Fruit fly (Drosophila melanogaster) whole organism, wandering third instar larva: ENCODE measurements around the gene Gr77a.

Experiments
- Abd-B ChIP-seq: fragments of >200 bp; optimal IDR thresholded peaks from 2 replicates; lab custom pipeline; 2017; ENCODE audit warnings: missing biosample characterization, missing genetic modification characterization
- CG32264 ChIP-seq: fragments of 200-800 bp; sonication (Bioruptor generic); optimal IDR thresholded peaks from 2 replicates; lab custom pipeline; 2016; ENCODE audit warnings: missing biosample characterization, missing genetic modification characterization
- CG9705 ChIP-seq: fragments of 200-800 bp; sonication (Bioruptor generic); optimal IDR thresholded peaks from 2 replicates; lab custom pipeline; 2018; ENCODE audit warnings: missing biosample characterization, mild to moderate bottlenecking, missing genetic modification characterization
- CrebA ChIP-seq: fragments of 200-800 bp; sonication (Bioruptor generic); optimal IDR thresholded peaks from 2 replicates; lab custom pipeline; 2016; ENCODE audit warnings: missing biosample characterization, mild to moderate bottlenecking, missing genetic modification characterization, borderline replicate concordance
- Dfd ChIP-seq: fragments of >200 bp; optimal IDR thresholded peaks from 2 replicates; lab custom pipeline; 2017; ENCODE audit warnings: missing biosample characterization, missing genetic modification characterization
- Dif ChIP-seq: fragments of 200-275, 200-300 bp; sonication (Bioruptor generic); optimal IDR thresholded peaks from 2 replicates; lab custom pipeline; 2018; ENCODE audit warnings: missing biosample characterization, missing genetic modification characterization; ENCODE audit not compliant: partially characterized antibody
- GATAd ChIP-seq: sonication (Bioruptor generic); optimal IDR thresholded peaks from 2 replicates; lab custom pipeline; 2016; ENCODE audit warnings: missing biosample characterization, missing genetic modification characterization
- HLH106 ChIP-seq: fragments of 200-800 bp; optimal IDR thresholded peaks from 3 replicates; lab custom pipeline; 2019; ENCODE audit warnings: missing biosample characterization, mild to moderate bottlenecking, missing genetic modification characterization, moderate library complexity
- Hnf4 ChIP-seq: fragments of 200-800 bp; sonication (Bioruptor generic); optimal IDR thresholded peaks from 2 replicates; lab custom pipeline; 2016; ENCODE audit warnings: missing biosample characterization, mild to moderate bottlenecking, missing genetic modification characterization
- Hr78 ChIP-seq: fragments of >200 bp; optimal IDR thresholded peaks from 2 replicates; lab custom pipeline; 2017; ENCODE audit warnings: missing biosample characterization, missing genetic modification characterization
- Hr83 ChIP-seq: fragments of 200-300 bp; sonication (Bioruptor generic); optimal IDR thresholded peaks from 2 replicates; lab custom pipeline; 2016; ENCODE audit warnings: missing biosample characterization, mild to moderate bottlenecking, missing genetic modification characterization, moderate library complexity; ENCODE audit not compliant: poor library complexity, severe bottlenecking
- Jra ChIP-seq: sonication (Bioruptor generic); optimal IDR thresholded peaks from 2 replicates; lab custom pipeline; 2016; ENCODE audit warnings: missing biosample characterization, missing genetic modification characterization
- Mio ChIP-seq: sonication (Bioruptor generic); optimal IDR thresholded peaks from 2 replicates; lab custom pipeline; 2016; ENCODE audit warnings: missing biosample characterization, missing genetic modification characterization
- Myc ChIP-seq: fragments of >200 bp; optimal IDR thresholded peaks from 2 replicates; lab custom pipeline; 2017
- N ChIP-seq: fragments of >200 bp; optimal IDR thresholded peaks from 2 replicates; lab custom pipeline; 2018; ENCODE audit warnings: missing biosample characterization, missing external identifiers, missing genetic modification characterization
- OdsH ChIP-seq: fragments of 200-800 bp; sonication (Bioruptor generic); optimal IDR thresholded peaks from 2 replicates; lab custom pipeline; 2016; ENCODE audit warnings: missing biosample characterization, mild to moderate bottlenecking, missing genetic modification characterization
- Rel ChIP-seq, 2 experiments: fragments of 200-800 bp; sonication (Bioruptor generic) in 1 of 2; optimal IDR thresholded peaks; 2 replicates in 1 of 2; 3 replicates in 1 of 2; lab custom pipeline; 2016 to 2019; ENCODE audit warnings: mild to moderate bottlenecking in 2 of 2, missing biosample characterization in 2 of 2, missing genetic modification characterization in 2 of 2, moderate library complexity in 1 of 2
- Sp1 ChIP-seq: fragments of 200-800 bp; sonication (Bioruptor generic); optimal IDR thresholded peaks from 3 replicates; lab custom pipeline; 2019; ENCODE audit warnings: missing biosample characterization, mild to moderate bottlenecking, missing genetic modification characterization, moderate library complexity
- Vsx2 ChIP-seq: fragments of 200-300, 225-300 bp; sonication (Bioruptor generic); optimal IDR thresholded peaks from 2 replicates; lab custom pipeline; 2018; ENCODE audit warnings: missing biosample characterization, missing genetic modification characterization; ENCODE audit not compliant: partially characterized antibody
- br ChIP-seq: fragments of 200-800 bp; sonication (Bioruptor generic); optimal IDR thresholded peaks from 2 replicates; lab custom pipeline; 2016; ENCODE audit warnings: missing biosample characterization, missing genetic modification characterization
- brk ChIP-seq: fragments of 200-800 bp; sonication (Bioruptor generic); optimal IDR thresholded peaks from 2 replicates; lab custom pipeline; 2016; ENCODE audit warnings: missing biosample characterization, mild to moderate bottlenecking, missing genetic modification characterization
- dmrt93B ChIP-seq: fragments of 200-800 bp; sonication (Bioruptor generic); optimal IDR thresholded peaks from 2 replicates; lab custom pipeline; 2018; ENCODE audit warnings: missing biosample characterization, mild to moderate bottlenecking, missing genetic modification characterization
- dsf ChIP-seq: sonication (Bioruptor generic); optimal IDR thresholded peaks from 2 replicates; lab custom pipeline; 2016; ENCODE audit warnings: missing biosample characterization, missing genetic modification characterization, borderline replicate concordance
- ey ChIP-seq: fragments of 200-800 bp; sonication (Bioruptor generic); optimal IDR thresholded peaks from 2 replicates; lab custom pipeline; 2016; ENCODE audit warnings: missing biosample characterization, missing genetic modification characterization
- foxo ChIP-seq, 2 experiments: fragments of 200-800 bp; sonication (Bioruptor generic); optimal IDR thresholded peaks; 2 replicates in 1 of 2; 3 replicates in 1 of 2; lab custom pipeline; 2016 to 2017; ENCODE audit warnings: missing biosample characterization in 2 of 2, missing genetic modification characterization in 2 of 2
- fru ChIP-seq: fragments of 200-800 bp; sonication (Bioruptor generic); optimal IDR thresholded peaks from 3 replicates; lab custom pipeline; 2016; ENCODE audit warnings: missing biosample characterization, mild to moderate bottlenecking, missing genetic modification characterization
- h ChIP-seq: fragments of 200-800 bp; sonication (Bioruptor generic); optimal IDR thresholded peaks from 3 replicates; lab custom pipeline; 2016; ENCODE audit warnings: missing biosample characterization, mild to moderate bottlenecking, missing genetic modification characterization
- jim ChIP-seq: fragments of 175-275, 200-325 bp; sonication (Bioruptor generic); optimal IDR thresholded peaks from 2 replicates; lab custom pipeline; 2016; ENCODE audit warnings: missing biosample characterization, mild to moderate bottlenecking, missing genetic modification characterization
- lola ChIP-seq: fragments of >200 bp; optimal IDR thresholded peaks from 2 replicates; lab custom pipeline; 2017; ENCODE audit warnings: missing biosample characterization, missing genetic modification characterization
- pan ChIP-seq: fragments of >200 bp; optimal IDR thresholded peaks from 2 replicates; lab custom pipeline; 2017
- psq ChIP-seq: fragments of 200-800 bp; sonication (Bioruptor generic); optimal IDR thresholded peaks from 3 replicates; lab custom pipeline; 2017; ENCODE audit warnings: missing biosample characterization, mild to moderate bottlenecking, missing genetic modification characterization, moderate library complexity
- rgr ChIP-seq: fragments of 200-800 bp; sonication (Bioruptor generic); optimal IDR thresholded peaks from 3 replicates; lab custom pipeline; 2016; ENCODE audit warnings: missing biosample characterization, mild to moderate bottlenecking, missing genetic modification characterization
- sage ChIP-seq: fragments of 200-800 bp; sonication (Bioruptor generic); optimal IDR thresholded peaks from 2 replicates; lab custom pipeline; 2016; ENCODE audit warnings: missing biosample characterization, mild to moderate bottlenecking, missing genetic modification characterization
- sv ChIP-seq: fragments of 200-800 bp; sonication (Bioruptor generic); optimal IDR thresholded peaks from 3 replicates; lab custom pipeline; 2016; ENCODE audit warnings: missing biosample characterization, missing genetic modification characterization
- usp ChIP-seq: fragments of >200 bp; optimal IDR thresholded peaks from 2 replicates; lab custom pipeline; 2017; ENCODE audit warnings: missing biosample characterization, missing genetic modification characterization
- woc ChIP-seq: sonication (Bioruptor generic); optimal IDR thresholded peaks from 2 replicates; lab custom pipeline; 2016; ENCODE audit warnings: missing biosample characterization, mild to moderate bottlenecking, missing genetic modification characterization

Gene Gr77a

dm6 chr3L:20739414-20739813, at the start of gene Gr77a:
Gene Gr77a, minus strand, starts transcription at chr3L:20739430.
- peak in 1 of 2 experiments; percentile 19 for TF ChIP-seq foxo (GFP tag; optimal IDR thresholded peaks at IDR 0.05; lab: Kevin White, UChicago)
- TF ChIP-seq fru (GFP tag; lab: Kevin White, UChicago): peak; percentile 7
- no peak for TF ChIP-seq CG32264
- peak; percentile 0 for TF ChIP-seq rgr
- TF ChIP-seq usp: no peak
- no peak for TF ChIP-seq br (GFP tag; lab: Kevin White, UChicago)

dm6 chr3L:20787835-20788380, 48.7 kb upstream of the Gr77a start, which contains the start of gene CG11396:
Gene CG11396, minus strand, starts transcription at chr3L:20788137.
- TF ChIP-seq Hr83 (GFP tag; lab: Kevin White, UChicago) (peak; percentile 74), Vsx2 (no peak)
- TF ChIP-seq, all 38 proteins: peak for 1

- TF ChIP-seq br (GFP tag; lab: Kevin White, UChicago): no peak
- peak; percentile 41 for TF ChIP-seq Rel (GFP tag; optimal IDR thresholded peaks at IDR 0.05; lab: Kevin White, UChicago)
- no peak for TF ChIP-seq Rel (tag; optimal IDR thresholded peaks at IDR 0.05; lab: Kevin White, UChicago)
- TF ChIP-seq sage (GFP tag; lab: Kevin White, UChicago): peak; percentile 44
- TF ChIP-seq Dfd (GFP tag; lab: Kevin White, UChicago): no peak
- peak; percentile 59 for TF ChIP-seq dsf (GFP tag; lab: Kevin White, UChicago)
- no peak for TF ChIP-seq Hr78 (GFP tag; lab: Kevin White, UChicago)
- TF ChIP-seq Jra (GFP tag; lab: Kevin White, UChicago): no peak
- peak; percentile 2 for TF ChIP-seq CG9705
- TF ChIP-seq Hnf4 (GFP tag; lab: Kevin White, UChicago): peak; percentile 72
- no peak for TF ChIP-seq lola
- TF ChIP-seq rgr: no peak
- no peak for TF ChIP-seq Sp1 (GFP tag; lab: Kevin White, UChicago)
- TF ChIP-seq HLH106 (tag; lab: Kevin White, UChicago): peak; percentile 17
- TF ChIP-seq woc (GFP tag; lab: Kevin White, UChicago): peak; percentile 13
- TF ChIP-seq Vsx2: no peak
- TF ChIP-seq Hr83 (GFP tag; lab: Kevin White, UChicago): peak; percentile 54
- TF ChIP-seq CG32264: peak; percentile 11
- TF ChIP-seq sv (GFP tag; lab: Kevin White, UChicago): peak; percentile 16
- no peak for TF ChIP-seq N (GFP tag; lab: Kevin White, UChicago)
- TF ChIP-seq brk: peak; percentile 83
- TF ChIP-seq GATAd (GFP tag; lab: Kevin White, UChicago): no peak
- TF ChIP-seq h: peak; percentile 50
- TF ChIP-seq, all 38 proteins: peak for 12
Measured at dm6 chr3L:20785742-20786427, 46.7 kb upstream of the Gr77a start, which contains the start of gene Pcif1. Gene Pcif1, minus strand, starts transcription at chr3L:20786197.

dm6 chr3L:20784812-20785671, 45.8 kb upstream of the Gr77a start:
- TF ChIP-seq jim (GFP tag; lab: Kevin White, UChicago) (no peak), woc (GFP tag; lab: Kevin White, UChicago) (peak; percentile 87), dmrt93B (no peak), usp (no peak), N (GFP tag; lab: Kevin White, UChicago) (no peak), Vsx2 (no peak), GATAd (GFP tag; lab: Kevin White, UChicago) (no peak), rgr (peak; percentile 15), sv (GFP tag; lab: Kevin White, UChicago) (peak; percentile 39), Rel (GFP tag; optimal IDR thresholded peaks at IDR 0.05; lab: Kevin White, UChicago) (no peak), Rel (tag; optimal IDR thresholded peaks at IDR 0.05; lab: Kevin White, UChicago) (peak; percentile 16), CrebA (GFP tag; lab: Kevin White, UChicago) (no peak), HLH106 (tag; lab: Kevin White, UChicago) (peak; percentile 53), ey (peak; percentile 33), Dfd (GFP tag; lab: Kevin White, UChicago) (no peak), brk (no peak), Hnf4 (GFP tag; lab: Kevin White, UChicago) (no peak), Sp1 (GFP tag; lab: Kevin White, UChicago) (peak; percentile 68), sage (GFP tag; lab: Kevin White, UChicago) (peak; percentile 56), Dif (GFP tag; lab: Kevin White, UChicago) (peak; percentile 93), Mio (no peak), fru (GFP tag; lab: Kevin White, UChicago) (peak; percentile 36), OdsH (GFP tag; lab: Kevin White, UChicago) (peak; percentile 25), Hr78 (GFP tag; lab: Kevin White, UChicago) (no peak), pan (lab: Kevin White, UChicago) (no peak), psq (GFP tag; lab: Kevin White, UChicago) (peak; percentile 88), Myc (lab: Kevin White, UChicago) (peak; percentile 100), h (peak; percentile 31), Jra (GFP tag; lab: Kevin White, UChicago) (peak; percentile 57), dsf (GFP tag; lab: Kevin White, UChicago) (no peak), CG32264 (no peak), Abd-B (GFP tag; lab: Kevin White, UChicago) (no peak), lola (no peak), br (GFP tag; lab: Kevin White, UChicago) (no peak)
